Fruit fly (Drosophila melanogaster) whole organism, embryonic: ENCODE results near the gene Best4.
A peak's percentile ranks its signal among the peaks of the same experiment; 100 is the strongest.

Source experiments
- ATbp ChIP-seq: fragments of 200-800 bp; sonication (Bioruptor generic); optimal IDR thresholded peaks from 2 replicates; lab custom pipeline; 2017; ENCODE audit warnings: missing biosample characterization, mild to moderate bottlenecking, missing genetic modification characterization, missing genetic modification reagents
- CG11456 ChIP-seq: fragments of 200-800 bp; sonication (Bioruptor generic); IDR thresholded peaks from 3 replicates; pipeline ENCODE4 v1.3.6; 2022; ENCODE audit warnings: missing biosample characterization, missing genetic modification characterization
- CG1233 ChIP-seq: fragments of 200-800 bp; sonication (Bioruptor generic); optimal IDR thresholded peaks from 4 replicates; lab custom pipeline; 2018; ENCODE audit warnings: missing biosample characterization, mild to moderate bottlenecking, missing genetic modification characterization
- CG12659 ChIP-seq: fragments of 200-800 bp; sonication (Bioruptor generic); optimal IDR thresholded peaks from 3 replicates; lab custom pipeline; 2017; ENCODE audit warnings: mild to moderate bottlenecking, missing biosample characterization, missing genetic modification reagents, missing genetic modification characterization
- CG12942 ChIP-seq: fragments of 200-800 bp; sonication (Bioruptor generic); optimal IDR thresholded peaks from 3 replicates; lab custom pipeline; 2016; ENCODE audit warnings: missing biosample characterization, missing genetic modification characterization
- CG13775 ChIP-seq: fragments of 200-800 bp; sonication (Bioruptor generic); optimal IDR thresholded peaks from 3 replicates; lab custom pipeline; 2017; ENCODE audit warnings: missing biosample characterization, mild to moderate bottlenecking, missing genetic modification characterization
- CG13894 ChIP-seq: fragments of 200-800 bp; sonication (Bioruptor generic); optimal IDR thresholded peaks from 3 replicates; lab custom pipeline; 2018; ENCODE audit warnings: missing biosample characterization, mild to moderate bottlenecking, missing genetic modification characterization, moderate library complexity
- CG14965 ChIP-seq: fragments of 200-800 bp; sonication (Bioruptor generic); optimal IDR thresholded peaks from 2 replicates; lab custom pipeline; 2016; ENCODE audit warnings: missing biosample characterization, missing genetic modification characterization, borderline replicate concordance
- CG1603 ChIP-seq: fragments of 200-800 bp; sonication (Bioruptor generic); optimal IDR thresholded peaks from 2 replicates; lab custom pipeline; 2019; ENCODE audit warnings: missing biosample characterization, mild to moderate bottlenecking, missing genetic modification characterization, moderate library complexity
- CG18262 ChIP-seq: fragments of 200-800 bp; optimal IDR thresholded peaks from 3 replicates; lab custom pipeline; 2019; ENCODE audit warnings: missing biosample characterization, mild to moderate bottlenecking, missing genetic modification characterization, moderate library complexity
- CG30020 ChIP-seq: fragments of 200-800 bp; optimal IDR thresholded peaks from 2 replicates; lab custom pipeline; 2019; ENCODE audit warnings: missing biosample characterization, mild to moderate bottlenecking, missing genetic modification characterization, moderate library complexity
- CG32767 ChIP-seq: fragments of 200-800 bp; sonication (Bioruptor generic); IDR thresholded peaks from 2 replicates; pipeline ENCODE4 v1.3.6; 2022; ENCODE audit warnings: missing biosample characterization, missing genetic modification characterization
- CG3726 ChIP-seq: fragments of 200-800 bp; sonication (Bioruptor generic); IDR thresholded peaks from 3 replicates; pipeline ENCODE4, ENCODE4 v1.3.6; 2022; ENCODE audit warnings: missing biosample characterization, missing genetic modification characterization
- CG4328 ChIP-seq: fragments of 200-800 bp; sonication (Bioruptor generic); optimal IDR thresholded peaks from 3 replicates; lab custom pipeline; 2017; ENCODE audit warnings: missing biosample characterization, missing genetic modification reagents, missing genetic modification characterization
- CG4707 ChIP-seq: fragments of 200-800 bp; sonication (Bioruptor generic); optimal IDR thresholded peaks from 2 replicates; lab custom pipeline; 2018; ENCODE audit warnings: missing biosample characterization, mild to moderate bottlenecking, missing genetic modification characterization, moderate library complexity
- CG4854 ChIP-seq: fragments of 200-800 bp; sonication (Bioruptor generic); optimal IDR thresholded peaks from 2 replicates; lab custom pipeline; 2016; ENCODE audit warnings: missing biosample characterization, missing genetic modification characterization, inconsistent platforms
- CG6175 ChIP-seq: fragments of 200-800 bp; sonication (Bioruptor generic); IDR thresholded peaks from 3 replicates; pipeline ENCODE4 v1.3.6; 2022; ENCODE audit warnings: missing biosample characterization, missing genetic modification characterization
- CG6689 ChIP-seq: fragments of 200-800 bp; sonication (Bioruptor generic); IDR thresholded peaks from 2 replicates; pipeline ENCODE4 v1.3.6; 2022; ENCODE audit warnings: missing biosample characterization, missing genetic modification characterization
- Camta ChIP-seq: fragments of 200-800 bp; sonication (Bioruptor generic); optimal IDR thresholded peaks from 2 replicates; lab custom pipeline; 2016; ENCODE audit warnings: missing biosample characterization, missing genetic modification characterization
- Dfd ChIP-seq, 2 experiments: fragments of >200 bp; optimal IDR thresholded peaks; 2 replicates each; lab custom pipeline; 2017; ENCODE audit warnings: missing biosample characterization in 2 of 2, missing genetic modification characterization in 2 of 2
- Dll ChIP-seq: fragments of 200-800 bp; sonication (Bioruptor generic); IDR thresholded peaks from 4 replicates; pipeline ENCODE4 v1.3.6; 2022; ENCODE audit warnings: missing biosample characterization, missing genetic modification characterization; ENCODE audit not compliant: partially characterized antibody
- Doc3 ChIP-seq: fragments of 200-800 bp; sonication (Bioruptor generic); IDR thresholded peaks from 3 replicates; pipeline ENCODE4 v1.3.6; 2022; ENCODE audit warnings: missing biosample characterization, missing genetic modification characterization; ENCODE audit not compliant: partially characterized antibody
- Dref ChIP-seq: fragments of 200-800 bp; sonication (Bioruptor generic); IDR thresholded peaks from 2 replicates; pipeline ENCODE4 v1.3.6; 2022; ENCODE audit warnings: missing biosample characterization, missing genetic modification characterization
- HmgZ ChIP-seq: fragments of 200-800 bp; sonication (Bioruptor generic); optimal IDR thresholded peaks from 2 replicates; lab custom pipeline; 2018; ENCODE audit warnings: missing biosample characterization, mild to moderate bottlenecking, missing genetic modification characterization
- Hmx ChIP-seq: fragments of 200-800 bp; sonication (Bioruptor generic); optimal IDR thresholded peaks from 2 replicates; lab custom pipeline; 2016; ENCODE audit warnings: missing biosample characterization, missing genetic modification characterization
- Hsf ChIP-seq: fragments of 200-800 bp; sonication (Bioruptor generic); optimal IDR thresholded peaks from 3 replicates; lab custom pipeline; 2016; ENCODE audit warnings: missing biosample characterization, missing genetic modification characterization
- NK7.1 ChIP-seq: fragments of 200-800 bp; sonication (Bioruptor generic); optimal IDR thresholded peaks from 3 replicates; lab custom pipeline; 2016; ENCODE audit warnings: missing biosample characterization, missing genetic modification characterization
- Oli ChIP-seq: fragments of 200-800 bp; sonication (Bioruptor generic); optimal IDR thresholded peaks from 2 replicates; lab custom pipeline; 2018; ENCODE audit warnings: missing biosample characterization, mild to moderate bottlenecking, missing genetic modification characterization, moderate library complexity
- PHDP ChIP-seq: fragments of 200-800 bp; sonication (Bioruptor generic); optimal IDR thresholded peaks from 3 replicates; lab custom pipeline; 2018; ENCODE audit warnings: missing biosample characterization, mild to moderate bottlenecking, missing genetic modification characterization, moderate library complexity
- Poxn ChIP-seq: fragments of 200-800 bp; sonication (Bioruptor generic); IDR thresholded peaks from 2 replicates; pipeline ENCODE4 v1.3.6; 2022; ENCODE audit warnings: missing biosample characterization, missing genetic modification characterization
- Sox100B ChIP-seq: fragments of 200-800 bp; sonication (Bioruptor generic); optimal IDR thresholded peaks from 3 replicates; lab custom pipeline; 2018; ENCODE audit warnings: missing biosample characterization, mild to moderate bottlenecking, missing genetic modification characterization
- TFAM ChIP-seq: fragments of 200-800 bp; sonication (Bioruptor generic); optimal IDR thresholded peaks from 2 replicates; lab custom pipeline; 2017; ENCODE audit warnings: missing biosample characterization, missing genetic modification characterization, inconsistent platforms
- Xbp1 ChIP-seq: fragments of 200-800 bp; sonication (Bioruptor generic); optimal IDR thresholded peaks from 3 replicates; lab custom pipeline; 2016; ENCODE audit warnings: missing biosample characterization, mild to moderate bottlenecking, missing genetic modification characterization
- ash1 ChIP-seq: fragments of 200-800 bp; sonication (Bioruptor generic); optimal IDR thresholded peaks from 2 replicates; lab custom pipeline; 2018; ENCODE audit warnings: missing biosample characterization, mild to moderate bottlenecking, missing genetic modification characterization
- bowl ChIP-seq: fragments of 200-800 bp; sonication (Bioruptor generic); IDR thresholded peaks from 2 replicates; pipeline ENCODE4 v1.3.6; 2022; ENCODE audit warnings: missing biosample characterization, missing genetic modification characterization
- fu2 ChIP-seq: fragments of 200-800 bp; sonication (Bioruptor generic); optimal IDR thresholded peaks from 2 replicates; lab custom pipeline; 2016; ENCODE audit warnings: missing biosample characterization, missing genetic modification characterization
- gcm2 ChIP-seq: fragments of 200-800 bp; sonication (Bioruptor generic); optimal IDR thresholded peaks from 2 replicates; lab custom pipeline; 2016; ENCODE audit warnings: missing biosample characterization, missing genetic modification characterization
- hth ChIP-seq: fragments of >200 bp; optimal IDR thresholded peaks from 2 replicates; lab custom pipeline; 2017; ENCODE audit warnings: inconsistent platforms
- kni ChIP-seq: fragments of 200-800 bp; sonication (Bioruptor generic); optimal IDR thresholded peaks from 3 replicates; lab custom pipeline; 2017; ENCODE audit warnings: mild to moderate bottlenecking, missing biosample characterization, missing genetic modification reagents, missing genetic modification characterization
- lab ChIP-seq: fragments of 200-800 bp; sonication (Bioruptor generic); optimal IDR thresholded peaks from 3 replicates; lab custom pipeline; 2017; ENCODE audit warnings: missing biosample characterization, missing genetic modification characterization, mild to moderate bottlenecking, moderate library complexity, missing genetic modification reagents
- lbe ChIP-seq: fragments of 200-800 bp; sonication (Bioruptor generic); optimal IDR thresholded peaks from 2 replicates; lab custom pipeline; 2016; ENCODE audit warnings: missing biosample characterization, mild to moderate bottlenecking, missing genetic modification characterization
- luna ChIP-seq: fragments of 200-800 bp; sonication (Bioruptor generic); optimal IDR thresholded peaks from 2 replicates; lab custom pipeline; 2016; ENCODE audit warnings: missing biosample characterization, missing genetic modification characterization
- pb ChIP-seq: fragments of 200-800 bp; sonication (Bioruptor generic); optimal IDR thresholded peaks from 3 replicates; lab custom pipeline; 2016; ENCODE audit warnings: missing biosample characterization, missing genetic modification characterization
- run ChIP-seq: fragments of 200-800 bp; sonication (Bioruptor generic); optimal IDR thresholded peaks from 3 replicates; lab custom pipeline; 2018; ENCODE audit warnings: missing biosample characterization, mild to moderate bottlenecking, missing genetic modification characterization
- sna ChIP-seq: fragments of 200-800 bp; sonication (Bioruptor generic); IDR thresholded peaks from 2 replicates; pipeline ENCODE4 v1.3.6; 2022; ENCODE audit warnings: missing biosample characterization, missing genetic modification characterization; ENCODE audit not compliant: partially characterized antibody
- sob ChIP-seq: fragments of 200-800 bp; sonication (Bioruptor generic); IDR thresholded peaks from 2 replicates; pipeline ENCODE4 v1.3.6; 2022; ENCODE audit warnings: missing biosample characterization, missing genetic modification characterization
- sqz ChIP-seq: fragments of 200-800 bp; sonication (Bioruptor generic); optimal IDR thresholded peaks from 3 replicates; lab custom pipeline; 2018; ENCODE audit warnings: missing biosample characterization, mild to moderate bottlenecking, missing genetic modification characterization
- stwl ChIP-seq: fragments of 200-800 bp; sonication (Bioruptor generic); optimal IDR thresholded peaks from 3 replicates; lab custom pipeline; 2018; ENCODE audit warnings: missing biosample characterization, mild to moderate bottlenecking, missing genetic modification characterization, moderate library complexity
- tgo ChIP-seq: fragments of 200-800 bp; sonication (Bioruptor generic); IDR thresholded peaks from 3 replicates; pipeline ENCODE4 v1.3.6; 2022; ENCODE audit warnings: missing biosample characterization, missing genetic modification characterization
- trh ChIP-seq: fragments of 200-800 bp; sonication (Bioruptor generic); optimal IDR thresholded peaks from 2 replicates; lab custom pipeline; 2016; ENCODE audit warnings: missing biosample characterization, missing genetic modification characterization
- vfl ChIP-seq: fragments of 200-800 bp; sonication (Bioruptor generic); optimal IDR thresholded peaks from 2 replicates; lab custom pipeline; 2016; ENCODE audit warnings: missing biosample characterization, missing genetic modification characterization

Best4 gene

dm6 chr3L:15275469-15276153, 23.1 kb upstream of the Best4 start (continued):
- TF ChIP-seq Oli (tag; lab: Kevin White, UChicago) (peak; percentile 56), CG3726 (GFP tag; lab: Robert Waterston, UW) (no peak), lab (peak; percentile 14), Hsf (GFP tag; lab: Kevin White, UChicago) (no peak), sob (GFP tag; lab: Robert Waterston, UW) (no peak), CG4707 (GFP tag; lab: Kevin White, UChicago) (no peak), PHDP (tag; lab: Kevin White, UChicago) (peak; percentile 67), vfl (GFP tag; lab: Kevin White, UChicago) (no peak), CG14965 (no peak), sna (GFP tag; lab: Robert Waterston, UW) (no peak), Xbp1 (GFP tag; lab: Kevin White, UChicago) (peak; percentile 7), gcm2 (GFP tag; lab: Kevin White, UChicago) (no peak), CG1233 (GFP tag; lab: Kevin White, UChicago) (no peak), CG12942 (GFP tag; lab: Kevin White, UChicago) (no peak), luna (GFP tag; lab: Kevin White, UChicago) (no peak), CG30020 (tag; lab: Kevin White, UChicago) (no peak), CG6175 (GFP tag; lab: Robert Waterston, UW) (no peak), HmgZ (tag; lab: Kevin White, UChicago) (no peak), Camta (GFP tag; lab: Kevin White, UChicago) (no peak), TFAM (GFP tag; lab: Kevin White, UChicago) (no peak), NK7.1 (GFP tag; lab: Kevin White, UChicago) (no peak), fu2 (no peak), Sox100B (peak; percentile 47), Dll (GFP tag; lab: Robert Waterston, UW) (no peak), kni (GFP tag; lab: Kevin White, UChicago) (no peak), CG13775 (GFP tag; lab: Kevin White, UChicago) (peak; percentile 8), bowl (no peak), CG4328 (GFP tag; lab: Kevin White, UChicago) (no peak), lbe (GFP tag; lab: Kevin White, UChicago) (no peak), trh (GFP tag; lab: Kevin White, UChicago) (no peak), Dfd (GFP tag; optimal IDR thresholded peaks at IDR 0.05; lab: Kevin White, UChicago) (no peak), CG12659 (GFP tag; lab: Kevin White, UChicago) (peak; percentile 28), ATbp (GFP tag; lab: Kevin White, UChicago) (peak; percentile 34), CG11456 (GFP tag; lab: Robert Waterston, UW) (0 out of 3 replicates have a peak, but pooled peaks have one; percentile 39), stwl (no peak), pb (GFP tag; lab: Kevin White, UChicago) (no peak), Poxn (GFP tag; lab: Robert Waterston, UW) (no peak), tgo (GFP tag; lab: Robert Waterston, UW) (no peak), CG13894 (peak; percentile 3), CG4854 (GFP tag; lab: Kevin White, UChicago) (no peak), Hmx (GFP tag; lab: Kevin White, UChicago) (no peak), sqz (GFP tag; lab: Kevin White, UChicago) (peak; percentile 3), hth (lab: Kevin White, UChicago) (no peak), CG18262 (tag; lab: Kevin White, UChicago) (peak; percentile 39), Dref (GFP tag; lab: Robert Waterston, UW) (no peak), Doc3 (GFP tag; lab: Robert Waterston, UW) (no peak), ash1 (no peak), CG1603 (no peak), CG6689 (GFP tag; lab: Robert Waterston, UW) (no peak), CG32767 (GFP tag; lab: Robert Waterston, UW) (no peak), run (tag; lab: Kevin White, UChicago) (peak; percentile 30)
